Fruit fly (Drosophila melanogaster) Kc167 (cell line): ENCODE measurements around the gene COX7B.

Experiments used
- Myc ChIP-seq: fragments of >200 bp; optimal IDR thresholded peaks from 2 replicates; lab custom pipeline; 2017; ENCODE audit warnings: missing external identifiers
- Sin3A ChIP-seq: fragments of >200 bp; optimal IDR thresholded peaks from 2 replicates; lab custom pipeline; 2018; ENCODE audit warnings: missing external identifiers
- h ChIP-seq: fragments of >200 bp; optimal IDR thresholded peaks from 3 replicates; lab custom pipeline; 2018; ENCODE audit warnings: missing external identifiers
- insv ChIP-seq: fragments of >200 bp; optimal IDR thresholded peaks from 3 replicates; lab custom pipeline; 2018; ENCODE audit warnings: missing external identifiers
- psq ChIP-seq: fragments of >200 bp; optimal IDR thresholded peaks from 2 replicates; lab custom pipeline; 2017; ENCODE audit warnings: missing external identifiers
- ttk ChIP-seq: sonication (Bioruptor generic); optimal IDR thresholded peaks from 2 replicates; lab custom pipeline; 2017; ENCODE audit warnings: missing external identifiers

COX7B gene

DNA sequence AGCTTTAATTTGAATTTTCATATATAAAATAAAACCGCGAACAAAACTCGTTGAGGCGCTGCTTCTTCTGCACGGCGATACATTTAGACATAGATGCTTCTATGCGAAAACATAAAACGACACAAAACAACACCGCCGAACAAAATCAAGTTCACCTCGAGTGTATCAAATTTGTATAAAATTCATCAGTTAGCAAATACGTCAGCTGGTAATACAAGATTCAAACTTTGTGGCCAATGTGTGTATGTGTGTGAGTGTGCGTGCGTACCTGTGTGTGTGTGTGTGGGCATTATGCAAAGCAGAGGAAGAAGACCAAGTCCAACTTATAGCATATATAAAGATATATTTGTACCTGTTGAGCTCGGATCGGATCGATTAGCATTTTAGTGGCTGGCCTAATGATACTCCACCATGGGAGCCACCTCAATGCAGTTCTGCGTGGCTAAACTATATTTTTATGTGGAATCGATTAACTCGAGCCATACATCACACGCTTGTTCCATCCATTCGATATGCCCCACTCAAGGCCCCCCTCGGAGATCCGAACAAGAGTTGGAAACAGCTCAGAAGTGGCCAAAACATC, 30.8 kb upstream of the COX7B start:
- TF ChIP-seq Myc (lab: Kevin White, UChicago) (no peak), h (lab: Kevin White, UChicago) (no peak), Sin3A (lab: Kevin White, UChicago) (no peak), ttk (lab: Kevin White, UChicago) (no peak), insv (no peak), psq (lab: Kevin White, UChicago) (no peak)

dm6 chr3L:17399014-17399413, 26.3 kb upstream of the COX7B start:
- no peak for TF ChIP-seq psq (lab: Kevin White, UChicago)
- TF ChIP-seq h (lab: Kevin White, UChicago) = no peak
- no peak for TF ChIP-seq ttk (lab: Kevin White, UChicago)

- TF ChIP-seq Myc (lab: Kevin White, UChicago) (no peak), ttk (lab: Kevin White, UChicago) (no peak), psq (lab: Kevin White, UChicago) (no peak), h (lab: Kevin White, UChicago) (no peak), insv (no peak), Sin3A (lab: Kevin White, UChicago) (no peak)
Observed at dm6 chr3L:17400911-17401310, 24.4 kb upstream of the COX7B start.

dm6 chr3L:17401411-17401810, 23.9 kb upstream of the COX7B start:
- TF ChIP-seq Myc (lab: Kevin White, UChicago) (no peak), ttk (lab: Kevin White, UChicago) (no peak), Sin3A (lab: Kevin White, UChicago) (no peak), psq (lab: Kevin White, UChicago) (no peak), h (lab: Kevin White, UChicago) (no peak), insv (no peak)

- TF ChIP-seq ttk (lab: Kevin White, UChicago) = no peak
- TF ChIP-seq Sin3A (lab: Kevin White, UChicago) = no peak
- no peak for TF ChIP-seq insv
- no peak for TF ChIP-seq psq (lab: Kevin White, UChicago)
- TF ChIP-seq h (lab: Kevin White, UChicago) = no peak
- no peak for TF ChIP-seq Myc (lab: Kevin White, UChicago)
Observed at dm6 chr3L:17402399-17402798, 22.9 kb upstream of the COX7B start.

DNA sequence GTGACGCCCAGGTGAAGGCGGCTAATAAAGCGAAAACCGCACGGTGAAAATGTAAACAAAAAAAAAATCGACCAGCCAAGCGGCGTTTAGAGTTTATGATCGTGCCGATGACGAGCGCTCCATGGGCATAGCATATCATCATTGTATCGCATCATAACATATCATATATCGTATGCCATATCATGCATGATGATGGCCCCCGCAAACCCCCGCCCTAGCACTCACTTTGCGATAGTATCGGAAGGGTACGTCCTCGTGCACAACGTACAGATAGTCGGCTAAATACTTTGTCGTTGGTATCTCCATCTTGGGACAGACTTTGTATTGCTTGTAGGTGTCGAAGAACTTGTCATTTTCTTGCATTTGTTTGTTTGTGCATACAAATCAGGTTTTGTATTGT, 22.0 kb upstream of the COX7B start:
- no peak for TF ChIP-seq psq (lab: Kevin White, UChicago)
- no peak for TF ChIP-seq insv
- no peak for TF ChIP-seq Myc (lab: Kevin White, UChicago)
- TF ChIP-seq Sin3A (lab: Kevin White, UChicago) = no peak
- no peak for TF ChIP-seq h (lab: Kevin White, UChicago)
- TF ChIP-seq ttk (lab: Kevin White, UChicago) = no peak

DNA sequence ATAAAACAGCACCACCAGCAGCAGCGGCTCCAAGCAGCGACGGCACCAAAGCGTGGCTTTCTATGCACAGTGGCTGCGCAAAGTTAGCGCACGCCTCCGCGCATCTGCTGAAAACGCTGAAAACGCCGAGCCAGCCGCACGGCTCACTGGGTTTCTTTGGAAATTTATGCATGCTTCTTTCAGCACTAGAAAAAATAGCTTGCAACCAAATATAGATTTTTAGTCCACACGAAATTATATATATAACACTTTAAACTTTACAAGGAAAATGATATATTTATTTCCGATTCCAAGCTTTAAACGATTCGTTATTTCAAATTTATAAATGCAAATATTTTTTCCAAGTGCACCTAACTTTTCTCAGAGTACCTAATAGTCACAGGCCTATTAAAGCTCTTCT, 20.6 kb upstream of the COX7B start:
- no peak for TF ChIP-seq Sin3A (lab: Kevin White, UChicago)
- no peak for TF ChIP-seq h (lab: Kevin White, UChicago)

DNA sequence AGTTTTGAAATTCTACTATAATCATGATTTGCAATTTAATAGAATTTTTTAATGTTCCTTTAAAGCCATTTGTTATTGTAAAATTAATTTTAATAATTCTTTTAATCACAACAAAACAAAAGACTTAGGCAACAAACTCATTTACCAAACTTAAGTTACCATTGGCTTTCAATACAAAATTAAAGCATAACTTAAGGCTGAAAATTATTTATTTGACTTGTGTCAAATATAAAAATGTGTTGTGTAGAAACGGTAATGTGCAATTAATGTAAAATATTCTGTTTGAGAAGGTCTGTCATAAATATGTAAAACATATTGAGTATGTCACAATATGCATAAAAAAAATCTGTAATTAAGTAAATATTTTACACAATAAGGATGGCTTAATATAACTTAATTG, 18.2 kb upstream of the COX7B start:
- TF ChIP-seq Sin3A (lab: Kevin White, UChicago) (no peak), insv (no peak), h (lab: Kevin White, UChicago) (no peak), ttk (lab: Kevin White, UChicago) (no peak), psq (lab: Kevin White, UChicago) (no peak), Myc (lab: Kevin White, UChicago) (no peak)

dm6 chr3L:17407480-17408093, 17.7 kb upstream of the COX7B start:
- TF ChIP-seq psq (lab: Kevin White, UChicago) (no peak), ttk (lab: Kevin White, UChicago) (no peak), Myc (lab: Kevin White, UChicago) (no peak), h (lab: Kevin White, UChicago) (no peak), insv (no peak), Sin3A (lab: Kevin White, UChicago) (no peak)

DNA sequence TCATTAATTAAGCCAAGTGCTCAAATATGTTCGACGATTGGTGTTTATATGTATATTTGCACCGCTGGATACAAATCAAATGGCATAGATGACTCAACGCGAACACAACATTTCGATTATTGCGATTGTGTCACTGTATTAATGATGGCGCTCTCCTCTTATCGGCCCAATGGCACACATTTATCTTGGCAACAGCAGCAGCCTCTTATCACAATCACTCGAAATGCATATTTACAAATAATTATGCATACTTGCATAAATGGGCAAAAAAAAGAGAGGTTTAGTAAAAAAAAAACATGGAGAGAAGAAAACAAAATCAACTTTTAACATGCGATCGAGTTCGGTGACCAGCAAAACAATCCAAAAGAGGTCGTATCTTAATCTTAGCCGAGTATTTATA, 14.0 kb upstream of the COX7B start:
- TF ChIP-seq insv (no peak), h (lab: Kevin White, UChicago) (no peak), ttk (lab: Kevin White, UChicago) (no peak), Sin3A (lab: Kevin White, UChicago) (no peak), psq (lab: Kevin White, UChicago) (no peak), Myc (lab: Kevin White, UChicago) (no peak)

- TF ChIP-seq Myc (lab: Kevin White, UChicago) (no peak), Sin3A (lab: Kevin White, UChicago) (no peak), insv (no peak), psq (lab: Kevin White, UChicago) (no peak), ttk (lab: Kevin White, UChicago) (no peak), h (lab: Kevin White, UChicago) (no peak)
Observed at dm6 chr3L:17412146-17412545, 13.1 kb upstream of the COX7B start.

- no peak for TF ChIP-seq Sin3A (lab: Kevin White, UChicago)
- TF ChIP-seq ttk (lab: Kevin White, UChicago) = no peak
- no peak for TF ChIP-seq h (lab: Kevin White, UChicago)
- no peak for TF ChIP-seq Myc (lab: Kevin White, UChicago)
- no peak for TF ChIP-seq psq (lab: Kevin White, UChicago)
- no peak for TF ChIP-seq insv
Observed at dm6 chr3L:17415967-17416749, 9.1 kb upstream of the COX7B start.
